Worm (Caenorhabditis elegans): ENCODE data around the gene clec-177.

- TF ChIP-seq T22C8.4 (GFP tag; IDR thresholded peaks at IDR 0.05): no peak
- no peak for TF ChIP-seq cog-1 (tag; optimal IDR thresholded peaks at IDR 0.05)
- TF ChIP-seq flt-1 (GFP tag; IDR thresholded peaks at IDR 0.05): no peak
- TF ChIP-seq ztf-29 (GFP tag; IDR thresholded peaks at IDR 0.05): no peak
- TF ChIP-seq ref-1 (GFP tag; conservative IDR thresholded peaks at IDR 0.05): no peak
- TF ChIP-seq med-1 (GFP tag; optimal IDR thresholded peaks at IDR 0.05; ENCODE audit: insufficient read depth): no peak
- no peak for TF ChIP-seq ztf-23 (GFP tag; IDR thresholded peaks at IDR 0.05)
These were observed at the start of gene clec-177 for ce11 chrIV:4986246-4986645.

Data from whole organism, midembryonic.